Fruit fly (Drosophila melanogaster): ENCODE measurements around the gene CG4194.

Gene CG4194

DNA sequence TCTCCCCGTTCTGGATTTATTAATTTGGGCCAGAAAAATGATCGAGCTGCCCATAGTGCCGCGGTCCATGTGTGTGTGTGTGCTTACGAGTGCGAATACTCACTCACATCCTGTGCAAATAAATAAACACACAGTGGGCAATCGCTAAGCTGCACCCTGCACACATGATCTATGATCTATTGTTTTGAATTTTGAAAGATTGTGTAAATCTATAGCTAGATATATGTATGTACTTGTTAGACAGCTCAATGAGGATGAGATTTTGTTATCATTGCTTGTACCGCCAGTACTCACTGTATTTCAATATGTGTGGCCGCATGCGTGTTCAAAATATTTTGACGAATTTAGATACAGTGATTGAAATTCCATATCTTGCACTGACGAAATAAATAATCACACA is 14.7 kb downstream of the CG4194 start (continued):
- no peak for TF ChIP-seq CG32772 (GFP tag; IDR thresholded peaks at IDR 0.05)
- peak; percentile 50 for TF ChIP-seq Hsf (GFP tag; optimal IDR thresholded peaks at IDR 0.05)
- TF ChIP-seq croc (GFP tag; conservative IDR thresholded peaks at IDR 0.05), result no peak
- TF ChIP-seq D19A (tag; optimal IDR thresholded peaks at IDR 0.05), result no peak
- TF ChIP-seq CG31365 (tag; optimal IDR thresholded peaks at IDR 0.05), result no peak
- no peak for TF ChIP-seq CG10267 (tag; optimal IDR thresholded peaks at IDR 0.05)
- TF ChIP-seq HLH3B (GFP tag; IDR thresholded peaks at IDR 0.05), result peak; percentile 29; the same call in 1 of the 2 replicates
- peak; percentile 91 for TF ChIP-seq CG9932 (GFP tag; IDR thresholded peaks at IDR 0.05)
- TF ChIP-seq CG33213 (GFP tag; optimal IDR thresholded peaks at IDR 0.05), result peak; percentile 7
- no peak for TF ChIP-seq Hr3 (GFP tag; optimal IDR thresholded peaks at IDR 0.05)
- peak; percentile 35 for TF ChIP-seq ash1 (GFP tag; optimal IDR thresholded peaks at IDR 0.05)
- no peak for TF ChIP-seq Nf-YB (GFP tag; optimal IDR thresholded peaks at IDR 0.05)
- peak; percentile 59 for TF ChIP-seq ab (GFP tag; optimal IDR thresholded peaks at IDR 0.05)
- TF ChIP-seq crol (GFP tag; IDR thresholded peaks at IDR 0.05), result no peak
- TF ChIP-seq nerfin-1 (tag; optimal IDR thresholded peaks at IDR 0.05), result no peak
- TF ChIP-seq Max (GFP tag; optimal IDR thresholded peaks at IDR 0.05), result no peak
- TF ChIP-seq nerfin-2 (GFP tag; IDR thresholded peaks at IDR 0.05; ENCODE audit: partially characterized antibody), result no peak
- TF ChIP-seq ssp (GFP tag; IDR thresholded peaks at IDR 0.05), result no peak; the same call in 1 of the 2 replicates
- TF ChIP-seq CG6654 (GFP tag; optimal IDR thresholded peaks at IDR 0.05), result no peak
- TF ChIP-seq Sry-δ (GFP tag; optimal IDR thresholded peaks at IDR 0.05), result no peak
- TF ChIP-seq crc (GFP tag; optimal IDR thresholded peaks at IDR 0.05), result no peak
- no peak for TF ChIP-seq Trl (optimal IDR thresholded peaks at IDR 0.05)
- peak; percentile 24 for TF ChIP-seq Trl (GFP tag; optimal IDR thresholded peaks at IDR 0.05)
- TF ChIP-seq CG42726 (GFP tag; IDR thresholded peaks at IDR 0.05; ENCODE audit: partially characterized antibody), result no peak
- TF ChIP-seq H15 (GFP tag; IDR thresholded peaks at IDR 0.05), result no peak
- TF ChIP-seq Hmr (GFP tag; optimal IDR thresholded peaks at IDR 0.05), result peak; percentile 57
- peak; percentile 11 for TF ChIP-seq CG12659 (GFP tag; optimal IDR thresholded peaks at IDR 0.05)
- TF ChIP-seq CG3163 (GFP tag; optimal IDR thresholded peaks at IDR 0.05), result no peak
- peak; percentile 63 for TF ChIP-seq CG12155 (GFP tag; optimal IDR thresholded peaks at IDR 0.05)
- TF ChIP-seq Meics (GFP tag; optimal IDR thresholded peaks at IDR 0.05), result peak; percentile 65
- no peak for TF ChIP-seq trem (tag; optimal IDR thresholded peaks at IDR 0.05)
- peak; percentile 54; the same call in 1 of the 3 replicates for TF ChIP-seq Mrtf (GFP tag; IDR thresholded peaks at IDR 0.05)
- TF ChIP-seq toy (GFP tag; IDR thresholded peaks at IDR 0.05), result peak; percentile 64; the same call in 1 of the 2 replicates
- no peak for TF ChIP-seq Dad (GFP tag; optimal IDR thresholded peaks at IDR 0.05)
- peak; percentile 38 for TF ChIP-seq sisA (GFP tag; IDR thresholded peaks at IDR 0.05)
- TF ChIP-seq Stat92E (GFP tag; optimal IDR thresholded peaks at IDR 0.05), result no peak
- no peak for TF ChIP-seq CG6854 (GFP tag; optimal IDR thresholded peaks at IDR 0.05)
- peak; percentile 27 for TF ChIP-seq CG10274 (GFP tag; optimal IDR thresholded peaks at IDR 0.05)
- peak; percentile 62 for TF ChIP-seq CG16815 (GFP tag; optimal IDR thresholded peaks at IDR 0.05)
- TF ChIP-seq pho (GFP tag; optimal IDR thresholded peaks at IDR 0.05), result peak; percentile 57
- no peak for TF ChIP-seq Lim3 (GFP tag; IDR thresholded peaks at IDR 0.05)
- TF ChIP-seq peb (GFP tag; IDR thresholded peaks at IDR 0.05), result no peak
- no peak for TF ChIP-seq ewg (GFP tag; optimal IDR thresholded peaks at IDR 0.05)
- peak; percentile 39 for TF ChIP-seq Fer1 (GFP tag; optimal IDR thresholded peaks at IDR 0.05)
- TF ChIP-seq CG11247 (GFP tag; IDR thresholded peaks at IDR 0.05), result peak; percentile 66
- TF ChIP-seq lmd (GFP tag; IDR thresholded peaks at IDR 0.05), result peak; percentile 78
- peak; percentile 66 for TF ChIP-seq CG7839 (tag; optimal IDR thresholded peaks at IDR 0.05)
- peak; percentile 37 for TF ChIP-seq CG4707 (GFP tag; optimal IDR thresholded peaks at IDR 0.05)
- peak; percentile 25 for TF ChIP-seq Sox102F (GFP tag; optimal IDR thresholded peaks at IDR 0.05)
- no peak for TF ChIP-seq grn (GFP tag; optimal IDR thresholded peaks at IDR 0.05)
- TF ChIP-seq ken (GFP tag; IDR thresholded peaks at IDR 0.05), result no peak
- TF ChIP-seq ems (GFP tag; optimal IDR thresholded peaks at IDR 0.05), result no peak
